Worm (Caenorhabditis elegans) whole organism, L1 larva: ENCODE data around the gene gmeb-1.

ENCODE experiments used
- C04F5.9 ChIP-seq: sonication (generic microtip); optimal IDR thresholded peaks from 2 replicates; lab custom pipeline; 2016; ENCODE audit warnings: missing genetic modification characterization, missing compliant biosample characterization
- C16A3.4 ChIP-seq: fragments of 150-350 bp; optimal IDR thresholded peaks from 2 replicates; lab custom pipeline; 2014; ENCODE audit warnings: missing biosample characterization, missing genetic modification characterization
- aly-2 ChIP-seq: fragments of 150-350 bp; optimal IDR thresholded peaks from 2 replicates; lab custom pipeline; 2014; ENCODE audit warnings: missing biosample characterization, missing genetic modification characterization
- ama-1 ChIP-seq: fragments of 150-350 bp; optimal IDR thresholded peaks from 2 replicates; lab custom pipeline; 2014
- blmp-1 ChIP-seq: fragments of 150-350 bp; optimal IDR thresholded peaks from 2 replicates; lab custom pipeline; 2014; ENCODE audit warnings: missing biosample characterization, missing genetic modification characterization
- ceh-63 ChIP-seq: fragments of 200-800 bp; sonication (Bioruptor generic); optimal IDR thresholded peaks from 2 replicates; lab custom pipeline; 2018; ENCODE audit warnings: mild to moderate bottlenecking, missing genetic modification characterization, missing compliant biosample characterization
- ceh-90 ChIP-seq: sonication (generic microtip); optimal IDR thresholded peaks from 2 replicates; lab custom pipeline; 2016; ENCODE audit warnings: missing genetic modification characterization, missing compliant biosample characterization
- dpl-1 ChIP-seq, 3 experiments: fragments of 150-350 bp in 2 of 3; sonication (generic microtip) in 1 of 3; optimal IDR thresholded peaks; 2 replicates each; lab custom pipeline; 2014 to 2017; ENCODE audit warnings: missing biosample characterization in 3 of 3, missing genetic modification characterization in 3 of 3, missing genetic modification reagents in 3 of 3
- efl-1 ChIP-seq, 4 experiments: fragments of 150-350 bp; optimal IDR thresholded peaks in 3 of 4; peaks in 1 of 4; 1 replicate in 1 of 4; 2 replicates in 3 of 4; lab custom pipeline; 2014; ENCODE audit warnings: missing biosample characterization in 2 of 4, missing genetic modification characterization in 2 of 4, missing genetic modification reagents in 2 of 4
- egl-27 ChIP-seq, 2 experiments: fragments of 150-350 bp in 1 of 2; sonication (generic microtip); optimal IDR thresholded peaks; 3 replicates each; lab custom pipeline; 2017 to 2018; ENCODE audit warnings: missing biosample characterization in 2 of 2, missing genetic modification characterization in 2 of 2, missing genetic modification reagents in 2 of 2
- elt-2 ChIP-seq: sonication (generic microtip); optimal IDR thresholded peaks from 2 replicates; lab custom pipeline; 2016; ENCODE audit warnings: missing genetic modification characterization, mild to moderate bottlenecking, inconsistent platforms, missing compliant biosample characterization, missing genetic modification reagents
- ets-5 ChIP-seq: fragments of 200-800 bp; sonication (Bioruptor generic); IDR thresholded peaks from 2 replicates; pipeline ENCODE4 v1.3.6; 2022; ENCODE audit warnings: missing genetic modification characterization, missing compliant biosample characterization
- fkh-10 ChIP-seq: sonication (generic microtip); optimal IDR thresholded peaks from 2 replicates; lab custom pipeline; 2017; ENCODE audit warnings: missing biosample characterization, missing genetic modification reagents, missing genetic modification characterization
- fkh-8 ChIP-seq: sonication (generic microtip); optimal IDR thresholded peaks from 2 replicates; lab custom pipeline; 2016; ENCODE audit warnings: mild to moderate bottlenecking, missing genetic modification characterization, missing compliant biosample characterization
- hlh-17 ChIP-seq: fragments of 200-800 bp; sonication (Bioruptor generic); optimal IDR thresholded peaks from 2 replicates; lab custom pipeline; 2018; ENCODE audit warnings: missing genetic modification characterization, mild to moderate bottlenecking, missing compliant biosample characterization, moderate library complexity, borderline replicate concordance
- jun-1 ChIP-seq: fragments of 150-350 bp; optimal IDR thresholded peaks from 2 replicates; lab custom pipeline; 2014; ENCODE audit warnings: missing biosample characterization, missing genetic modification reagents, missing genetic modification characterization
- lin-13 ChIP-seq: fragments of 150-350 bp; optimal IDR thresholded peaks from 2 replicates; lab custom pipeline; 2014; ENCODE audit warnings: missing biosample characterization, missing genetic modification reagents, missing genetic modification characterization
- lin-14 ChIP-seq: fragments of 200-800 bp; sonication (Bioruptor generic); optimal IDR thresholded peaks from 2 replicates; lab custom pipeline; 2018; ENCODE audit warnings: mild to moderate bottlenecking, missing genetic modification characterization, moderate library complexity, missing compliant biosample characterization
- mep-1 ChIP-seq: fragments of 150-350 bp; optimal IDR thresholded peaks from 2 replicates; lab custom pipeline; 2014; ENCODE audit warnings: missing biosample characterization, missing genetic modification characterization
- nhr-11 ChIP-seq: fragments of 150-350 bp; optimal IDR thresholded peaks from 2 replicates; lab custom pipeline; 2014; ENCODE audit warnings: missing biosample characterization, missing genetic modification characterization
- nhr-12 ChIP-seq: sonication (generic microtip); optimal IDR thresholded peaks from 2 replicates; lab custom pipeline; 2017; ENCODE audit warnings: missing biosample characterization, missing genetic modification characterization
- nhr-19 ChIP-seq: fragments of 200-800 bp; sonication (Bioruptor generic); conservative IDR thresholded peaks from 2 replicates; pipeline ENCODE4 v1.3.6; 2022; ENCODE audit warnings: missing genetic modification characterization, missing compliant biosample characterization
- nhr-28 ChIP-seq: fragments of 150-350 bp; optimal IDR thresholded peaks from 2 replicates; lab custom pipeline; 2014; ENCODE audit warnings: missing biosample characterization, missing genetic modification characterization
- nhr-71 ChIP-seq: sonication (generic microtip); optimal IDR thresholded peaks from 2 replicates; lab custom pipeline; 2016; ENCODE audit warnings: mild to moderate bottlenecking, missing genetic modification characterization, moderate library complexity, missing compliant biosample characterization
- pag-3 ChIP-seq: sonication (generic microtip); optimal IDR thresholded peaks from 2 replicates; lab custom pipeline; 2017; ENCODE audit warnings: missing genetic modification characterization, mild to moderate bottlenecking, missing compliant biosample characterization, antibody characterized with exemption, borderline replicate concordance; ENCODE audit not compliant: insufficient read depth
- rnt-1 ChIP-seq: sonication (generic microtip); optimal IDR thresholded peaks from 2 replicates; lab custom pipeline; 2016; ENCODE audit warnings: mild to moderate bottlenecking, missing genetic modification characterization, moderate library complexity, missing compliant biosample characterization
- snpc-4 ChIP-seq: fragments of 150-350 bp; optimal IDR thresholded peaks from 2 replicates; lab custom pipeline; 2014; ENCODE audit warnings: missing biosample characterization, missing genetic modification characterization
- sup-37 ChIP-seq: fragments of 200-800 bp; sonication (Bioruptor generic); optimal IDR thresholded peaks from 2 replicates; lab custom pipeline; 2018; ENCODE audit warnings: mild to moderate bottlenecking, missing genetic modification characterization, missing compliant biosample characterization
- swsn-7 ChIP-seq: sonication (generic microtip); optimal IDR thresholded peaks from 2 replicates; lab custom pipeline; 2016; ENCODE audit warnings: missing genetic modification characterization, missing compliant biosample characterization
- vab-15 ChIP-seq: sonication (generic microtip); optimal IDR thresholded peaks from 2 replicates; lab custom pipeline; 2017; ENCODE audit warnings: missing genotype, mild to moderate bottlenecking, missing genetic modification characterization, missing compliant biosample characterization
- xbp-1 ChIP-seq: sonication (generic microtip); optimal IDR thresholded peaks from 2 replicates; lab custom pipeline; 2016; ENCODE audit warnings: missing genetic modification characterization, missing compliant biosample characterization
- ztf-11 ChIP-seq, 2 experiments: sonication (generic microtip); optimal IDR thresholded peaks; 2 replicates each; lab custom pipeline; 2016 to 2017; ENCODE audit warnings: missing genetic modification characterization in 2 of 2, missing biosample characterization in 1 of 2, missing compliant biosample characterization in 1 of 2
- ztf-4 ChIP-seq: fragments of 150-350 bp; optimal IDR thresholded peaks from 2 replicates; lab custom pipeline; 2014; ENCODE audit warnings: missing biosample characterization, missing genetic modification characterization

gmeb-1 gene

DNA sequence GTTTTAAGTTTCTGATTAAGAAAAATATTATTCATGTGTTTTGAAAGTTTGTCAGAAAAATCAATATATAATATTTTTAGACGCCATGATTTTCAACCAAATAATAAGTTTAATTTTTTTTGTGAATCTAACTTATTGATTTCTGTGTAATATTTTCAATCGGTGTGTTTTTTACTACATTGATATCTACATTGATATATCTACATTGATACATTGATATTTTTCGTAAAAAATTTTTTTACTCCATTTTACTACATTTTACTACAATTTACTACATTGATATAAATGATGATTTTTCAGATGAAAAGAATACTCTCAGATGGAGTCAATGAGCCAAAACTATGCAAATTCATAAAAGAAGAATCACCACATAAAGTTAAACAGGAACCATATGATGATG, at the start of gene gmeb-1:
TSS of gene gmeb-1 (plus strand) at position 301 of the 400 bp plus-strand sequence.
- TF ChIP-seq ztf-11 (tag; optimal IDR thresholded peaks at IDR 0.05; lab: Kevin White, UChicago) (no peak), sup-37 (GFP tag; lab: Kevin White, UChicago) (no peak)
- TF ChIP-seq, all 84 proteins: peak for 0

ce11 chrII:586-985, 18.8 kb upstream of the gmeb-1 start:
- TF ChIP-seq efl-1 (optimal IDR thresholded peaks at IDR 0.05; lab: Kevin White, UChicago) (peak in 1 of 2 experiments; percentile 0), efl-1 (GFP tag; optimal IDR thresholded peaks at IDR 0.05 in 1 of 2; lab: Kevin White, UChicago) (peak in 1 of 2 experiments; percentile 29), mep-1 (peak; percentile 26), blmp-1 (tag; lab: Kevin White, UChicago) (peak; percentile 34), dpl-1 (GFP tag; optimal IDR thresholded peaks at IDR 0.05; lab: Kevin White, UChicago) (peak in 1 of 3 experiments; percentile 1), ceh-90 (tag; lab: Kevin White, UChicago) (no peak), lin-14 (peak; percentile 43)

DNA sequence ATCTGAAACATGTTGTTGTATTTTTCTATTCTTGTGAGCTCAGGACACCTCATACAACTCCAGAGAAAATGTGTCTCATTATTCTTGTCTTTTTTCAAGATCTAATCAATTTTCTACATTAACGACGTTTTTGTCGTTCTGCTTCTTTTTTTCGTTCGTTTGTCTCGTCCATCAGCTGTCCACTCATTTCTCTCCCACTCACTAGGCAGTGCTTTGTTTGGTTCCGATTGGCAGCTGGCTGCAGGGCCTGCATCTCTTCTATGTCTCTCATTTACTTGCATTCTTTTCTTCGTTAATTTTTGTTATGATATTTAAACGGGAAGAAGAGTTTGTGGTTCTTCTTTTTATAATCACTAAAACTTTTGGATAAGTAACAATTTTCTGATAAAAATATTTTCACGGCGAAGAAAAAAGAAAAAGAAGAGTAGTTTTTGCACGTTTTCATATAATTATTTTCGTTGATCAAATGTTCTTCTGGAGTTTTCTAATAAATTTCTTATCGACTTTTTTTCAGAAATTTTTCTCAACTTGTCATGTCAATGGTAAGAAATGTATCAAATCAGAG, 17.9 kb upstream of the gmeb-1 start, which contains the start of gene 2L52.1:
TSS of gene 2L52.1 (plus strand) at position 515 of the 565 bp plus-strand sequence.
- TF ChIP-seq aly-2 (no peak), mep-1 (peak; percentile 26), lin-13 (GFP tag; lab: Kevin White, UChicago) (no peak), blmp-1 (tag; lab: Kevin White, UChicago) (peak; percentile 48), rnt-1 (tag; lab: Kevin White, UChicago) (peak; percentile 6)

ce11 chrII:4793-5192, 14.5 kb upstream of the gmeb-1 start:
- no peak for TF ChIP-seq fkh-10 (GFP tag; lab: Kevin White, UChicago)
- TF ChIP-seq efl-1 (optimal IDR thresholded peaks at IDR 0.05; lab: Kevin White, UChicago): no peak
- peak in 1 of 2 experiments; percentile 82 for TF ChIP-seq efl-1 (GFP tag; optimal IDR thresholded peaks at IDR 0.05 in 1 of 2; lab: Kevin White, UChicago)
- no peak for TF ChIP-seq swsn-7 (tag; lab: Kevin White, UChicago)

- TF ChIP-seq fkh-8 (peak; percentile 86), snpc-4 (tag; lab: Kevin White, UChicago) (no peak), nhr-12 (no peak), swsn-7 (tag; lab: Kevin White, UChicago) (no peak), xbp-1 (tag; lab: Kevin White, UChicago) (no peak), nhr-71 (tag; lab: Kevin White, UChicago) (peak; percentile 46), nhr-11 (tag; lab: Kevin White, UChicago) (peak; percentile 45), ceh-63 (GFP tag; lab: Kevin White, UChicago) (no peak)
- TF ChIP-seq, all 84 proteins: peak for 3
Observed at ce11 chrII:6349-6748, 13.0 kb upstream of the gmeb-1 start, which contains the start of gene osta-1. TSS of gene osta-1 (plus strand) at chrII:6657.

ce11 chrII:8212-8611, 11.1 kb upstream of the gmeb-1 start:
- TF ChIP-seq C04F5.9 (tag; lab: Kevin White, UChicago) (no peak), nhr-28 (tag; lab: Kevin White, UChicago) (no peak), ztf-4 (tag; lab: Kevin White, UChicago) (no peak), ama-1 (lab: Kevin White, UChicago) (no peak), jun-1 (no peak), pag-3 (tag; lab: Kevin White, UChicago) (no peak), nhr-19 (GFP tag; lab: Robert Waterston, UW) (no peak), vab-15 (tag; lab: Kevin White, UChicago) (no peak)

- TF ChIP-seq hlh-17 (GFP tag; lab: Kevin White, UChicago): no peak
- TF ChIP-seq C16A3.4: no peak
- no peak for TF ChIP-seq ets-5
- no peak for TF ChIP-seq egl-27 (tag; optimal IDR thresholded peaks at IDR 0.05; lab: Kevin White, UChicago)
- no peak for TF ChIP-seq elt-2
- no peak for TF ChIP-seq ztf-4 (tag; lab: Kevin White, UChicago)
- no peak for TF ChIP-seq ceh-90 (tag; lab: Kevin White, UChicago)
- TF ChIP-seq lin-13 (GFP tag; lab: Kevin White, UChicago): no peak
- TF ChIP-seq, all 84 proteins: peak for 0
Observed at ce11 chrII:11783-12182, 7.6 kb upstream of the gmeb-1 start, which contains the start of gene best-4. TSS of gene best-4 (minus strand) at chrII:11883.
